Worm (Caenorhabditis elegans) whole organism, young adult: ENCODE results near the gene F02D10.2.

ENCODE experiments used
- B0035.1 ChIP-seq: sonication (generic microtip); optimal IDR thresholded peaks from 2 replicates; lab custom pipeline; 2016; ENCODE audit warnings: missing genetic modification characterization, mild to moderate bottlenecking, missing compliant biosample characterization, missing genotype, missing genetic modification reagents
- F49E8.2 ChIP-seq: sonication (generic microtip); optimal IDR thresholded peaks from 3 replicates; lab custom pipeline; 2017; ENCODE audit warnings: missing genetic modification characterization, mild to moderate bottlenecking, missing compliant biosample characterization, antibody characterized with exemption, moderate library complexity; ENCODE audit not compliant: insufficient read depth
- aptf-3 ChIP-seq: fragments of 200-800 bp; sonication (Bioruptor generic); IDR thresholded peaks from 2 replicates; pipeline ENCODE4 v1.3.6; 2022; ENCODE audit warnings: missing genetic modification characterization, missing compliant biosample characterization
- attf-6 ChIP-seq: fragments of 200-800 bp; sonication (Bioruptor generic); IDR thresholded peaks from 2 replicates; pipeline ENCODE4 v1.3.6; 2022; ENCODE audit warnings: missing genetic modification reagents, missing genetic modification characterization, missing compliant biosample characterization
- cebp-1 ChIP-seq, 2 experiments: fragments of 200-800 bp in 1 of 2; sonication (Bioruptor generic) in 1 of 2; sonication (generic microtip) in 1 of 2; IDR thresholded peaks in 1 of 2; optimal IDR thresholded peaks in 1 of 2; 2 replicates each; pipeline versions ENCODE4 v1.3.6 to Lab custom; 2017 to 2022; ENCODE audit warnings: missing compliant biosample characterization in 2 of 2, missing genetic modification characterization in 2 of 2, mild to moderate bottlenecking in 1 of 2, missing genetic modification reagents in 1 of 2, moderate library complexity in 1 of 2
- ets-4 ChIP-seq: fragments of 200-800 bp; sonication (Bioruptor generic); optimal IDR thresholded peaks from 2 replicates; lab custom pipeline; 2018; ENCODE audit warnings: mild to moderate bottlenecking, missing genetic modification characterization, missing compliant biosample characterization
- fkh-3 ChIP-seq: sonication (generic microtip); optimal IDR thresholded peaks from 2 replicates; lab custom pipeline; 2016; ENCODE audit warnings: mild to moderate bottlenecking, missing genetic modification characterization, missing compliant biosample characterization
- lsy-27 ChIP-seq: sonication (generic microtip); optimal IDR thresholded peaks from 2 replicates; lab custom pipeline; 2017; ENCODE audit warnings: missing genetic modification characterization, mild to moderate bottlenecking, missing compliant biosample characterization, antibody characterized with exemption, missing genotype, borderline replicate concordance; ENCODE audit not compliant: insufficient read depth
- nfya-1 ChIP-seq: sonication (generic microtip); optimal IDR thresholded peaks from 2 replicates; lab custom pipeline; 2017; ENCODE audit warnings: antibody characterized with exemption, missing compliant biosample characterization, missing genetic modification characterization, borderline replicate concordance; ENCODE audit not compliant: insufficient read depth
- unc-130 ChIP-seq: sonication (generic microtip); optimal IDR thresholded peaks from 2 replicates; lab custom pipeline; 2016; ENCODE audit warnings: missing genetic modification reagents, missing genetic modification characterization, missing compliant biosample characterization
- ztf-22 ChIP-seq: fragments of 200-800 bp; sonication (Bioruptor generic); optimal IDR thresholded peaks from 2 replicates; lab custom pipeline; 2018; ENCODE audit warnings: mild to moderate bottlenecking, missing genetic modification characterization, moderate library complexity, missing compliant biosample characterization
- ztf-25 ChIP-seq: fragments of 200-800 bp; sonication (Bioruptor generic); IDR thresholded peaks from 2 replicates; pipeline ENCODE4 v1.3.6; 2022; ENCODE audit warnings: missing genetic modification reagents, missing genetic modification characterization, missing compliant biosample characterization

ce11 chrX:13510234-13510837 lies 46.6 kb upstream of the F02D10.2 start:
- TF ChIP-seq lsy-27 (no peak), cebp-1 (GFP tag; IDR thresholded peaks at IDR 0.05; lab: Robert Waterston, UW) (no peak), cebp-1 (tag; optimal IDR thresholded peaks at IDR 0.05; lab: Kevin White, UChicago) (no peak), ztf-25 (no peak), aptf-3 (GFP tag; lab: Robert Waterston, UW) (no peak), F49E8.2 (tag; lab: Kevin White, UChicago) (no peak), ztf-22 (GFP tag; lab: Kevin White, UChicago) (no peak), fkh-3 (tag; lab: Kevin White, UChicago) (no peak), unc-130 (GFP tag; lab: Kevin White, UChicago) (no peak), B0035.1 (tag; lab: Kevin White, UChicago) (no peak), ets-4 (GFP tag; lab: Kevin White, UChicago) (no peak), nfya-1 (tag; lab: Kevin White, UChicago) (no peak), attf-6 (GFP tag; lab: Robert Waterston, UW) (no peak)
